Fruit fly (Drosophila melanogaster): Measurements from ENCODE around the gene CG4502.

- TF ChIP-seq cg (GFP tag; optimal IDR thresholded peaks at IDR 0.05) (no peak), vfl (GFP tag; optimal IDR thresholded peaks at IDR 0.05) (no peak), CG14441 (GFP tag; IDR thresholded peaks at IDR 0.05) (no peak), fu2 (GFP tag; optimal IDR thresholded peaks at IDR 0.05) (no peak), CG11085 (GFP tag; IDR thresholded peaks at IDR 0.05) (no peak), lilli (GFP tag; optimal IDR thresholded peaks at IDR 0.05) (no peak), chinmo (GFP tag; IDR thresholded peaks at IDR 0.05; ENCODE audit: partially characterized antibody) (no peak), CG4360 (GFP tag; IDR thresholded peaks at IDR 0.05) (no peak), Dbx (GFP tag; IDR thresholded peaks at IDR 0.05) (no peak)
These were observed 48.8 kb upstream of the CG4502 start, which contains the start of gene CG13786 for dm6 chr2L:7252882-7253281.
